Fruit fly (Drosophila melanogaster) whole organism, embryonic: Measurements from ENCODE around the gene CG43347.
A peak's percentile ranks its signal among the peaks of the same experiment; 100 is the strongest.

Experiments
- Antp ChIP-seq: fragments of 200-800 bp; sonication (Bioruptor generic); optimal IDR thresholded peaks from 3 replicates; lab custom pipeline; 2016; ENCODE audit warnings: missing biosample characterization, missing genetic modification characterization
- Bdp1 ChIP-seq: fragments of 200-800 bp; sonication (Bioruptor generic); optimal IDR thresholded peaks from 3 replicates; lab custom pipeline; 2016; ENCODE audit warnings: missing biosample characterization, missing genetic modification characterization
- BtbVII ChIP-seq: fragments of 200-800 bp; sonication (Bioruptor generic); optimal IDR thresholded peaks from 3 replicates; lab custom pipeline; 2017; ENCODE audit warnings: missing biosample characterization, mild to moderate bottlenecking, missing genetic modification characterization
- C15 ChIP-seq: fragments of 200-800 bp; sonication (Bioruptor generic); IDR thresholded peaks from 3 replicates; pipeline ENCODE4 v1.3.6; 2022; ENCODE audit warnings: missing biosample characterization, missing genetic modification characterization
- CG10321 ChIP-seq: fragments of 200-800 bp; sonication (Bioruptor generic); IDR thresholded peaks from 2 replicates; pipeline ENCODE4 v1.3.6; 2022; ENCODE audit warnings: missing biosample characterization, missing genetic modification characterization
- CG10462 ChIP-seq: fragments of 200-800 bp; sonication (Bioruptor generic); optimal IDR thresholded peaks from 2 replicates; lab custom pipeline; 2016; ENCODE audit warnings: missing biosample characterization, missing genetic modification characterization
- CG11695 ChIP-seq: fragments of 200-800 bp; sonication (Bioruptor generic); IDR thresholded peaks from 3 replicates; pipeline ENCODE4 v1.3.6; 2022; ENCODE audit warnings: missing biosample characterization, missing genetic modification characterization
- CG13424 ChIP-seq: fragments of 200-800 bp; sonication (Bioruptor generic); optimal IDR thresholded peaks from 2 replicates; lab custom pipeline; 2019; ENCODE audit warnings: missing biosample characterization, mild to moderate bottlenecking, missing genetic modification characterization, moderate library complexity
- CG17186 ChIP-seq: fragments of 200-800 bp; sonication (Bioruptor generic); optimal IDR thresholded peaks from 3 replicates; lab custom pipeline; 2017; ENCODE audit warnings: missing biosample characterization, missing genetic modification reagents, missing genetic modification characterization
- CG18764 ChIP-seq: fragments of 200-800 bp; sonication (Bioruptor generic); optimal IDR thresholded peaks from 3 replicates; lab custom pipeline; 2016; ENCODE audit warnings: missing biosample characterization, missing genetic modification characterization
- CG2202 ChIP-seq: fragments of 200-800 bp; sonication (Bioruptor generic); optimal IDR thresholded peaks from 2 replicates; lab custom pipeline; 2018; ENCODE audit warnings: missing biosample characterization, mild to moderate bottlenecking, missing genetic modification characterization
- CG31224 ChIP-seq: fragments of 200-800 bp; sonication (Bioruptor generic); IDR thresholded peaks from 2 replicates; pipeline ENCODE4 v1.3.6; 2022; ENCODE audit warnings: missing biosample characterization, missing genetic modification characterization
- CG3726 ChIP-seq: fragments of 200-800 bp; sonication (Bioruptor generic); IDR thresholded peaks from 3 replicates; pipeline ENCODE4, ENCODE4 v1.3.6; 2022; ENCODE audit warnings: missing biosample characterization, missing genetic modification characterization
- CG4707 ChIP-seq: fragments of 200-800 bp; sonication (Bioruptor generic); optimal IDR thresholded peaks from 2 replicates; lab custom pipeline; 2018; ENCODE audit warnings: missing biosample characterization, mild to moderate bottlenecking, missing genetic modification characterization, moderate library complexity
- CG8290 ChIP-seq, 3 experiments: fragments of 200-800 bp; sonication (Bioruptor generic); optimal IDR thresholded peaks; 2 replicates each; lab custom pipeline; 2016 to 2019; ENCODE audit warnings: missing biosample characterization in 3 of 3, missing genetic modification characterization in 3 of 3, mild to moderate bottlenecking in 2 of 3, moderate library complexity in 1 of 3
- CG9215 ChIP-seq: fragments of 200-800 bp; sonication (Bioruptor generic); IDR thresholded peaks from 2 replicates; pipeline ENCODE4 v1.3.6; 2022; ENCODE audit warnings: missing biosample characterization, missing genetic modification characterization
- CTCF ChIP-seq: fragments of 200-800 bp; sonication (Bioruptor generic); optimal IDR thresholded peaks from 2 replicates; lab custom pipeline; 2017; ENCODE audit warnings: missing biosample characterization, mild to moderate bottlenecking, missing genetic modification characterization, moderate library complexity
- Dek ChIP-seq: fragments of 200-800 bp; sonication (Bioruptor generic); optimal IDR thresholded peaks from 3 replicates; lab custom pipeline; 2019; ENCODE audit warnings: missing biosample characterization, mild to moderate bottlenecking, missing genetic modification characterization, moderate library complexity
- Dip3 ChIP-seq: fragments of 200-800 bp; sonication (Bioruptor generic); optimal IDR thresholded peaks from 3 replicates; lab custom pipeline; 2016; ENCODE audit warnings: missing biosample characterization, missing genetic modification characterization
- ERR ChIP-seq: fragments of 200-800 bp; sonication (Bioruptor generic); optimal IDR thresholded peaks from 2 replicates; lab custom pipeline; 2016; ENCODE audit warnings: missing biosample characterization, missing genetic modification characterization
- Fer2 ChIP-seq: fragments of 200-800 bp; sonication (Bioruptor generic); optimal IDR thresholded peaks from 2 replicates; lab custom pipeline; 2018; ENCODE audit warnings: missing biosample characterization, mild to moderate bottlenecking, missing genetic modification characterization, moderate library complexity
- Hmx ChIP-seq: fragments of 200-800 bp; sonication (Bioruptor generic); optimal IDR thresholded peaks from 2 replicates; lab custom pipeline; 2016; ENCODE audit warnings: missing biosample characterization, missing genetic modification characterization
- Hr3 ChIP-seq: fragments of 200-800 bp; sonication (Bioruptor generic); optimal IDR thresholded peaks from 3 replicates; lab custom pipeline; 2016; ENCODE audit warnings: missing biosample characterization, missing genetic modification characterization
- MESR4 ChIP-seq: fragments of 200-800 bp; sonication (Bioruptor generic); optimal IDR thresholded peaks from 2 replicates; lab custom pipeline; 2018; ENCODE audit warnings: missing biosample characterization, mild to moderate bottlenecking, missing genetic modification characterization, moderate library complexity
- Oaz ChIP-seq: fragments of 200-800 bp; sonication (Bioruptor generic); IDR thresholded peaks from 2 replicates; pipeline ENCODE4 v1.3.6; 2022; ENCODE audit warnings: missing biosample characterization, missing genetic modification characterization
- Poxn ChIP-seq: fragments of 200-800 bp; sonication (Bioruptor generic); IDR thresholded peaks from 2 replicates; pipeline ENCODE4 v1.3.6; 2022; ENCODE audit warnings: missing biosample characterization, missing genetic modification characterization
- Rx ChIP-seq: fragments of 200-800 bp; sonication (Bioruptor generic); IDR thresholded peaks from 2 replicates; pipeline ENCODE4 v1.3.6; 2022; ENCODE audit warnings: missing biosample characterization, missing genetic modification characterization
- bab2 ChIP-seq: fragments of 200-800 bp; sonication (Bioruptor generic); optimal IDR thresholded peaks from 2 replicates; lab custom pipeline; 2016; ENCODE audit warnings: missing biosample characterization, missing genetic modification characterization
- btn ChIP-seq: fragments of 200-800 bp; sonication (Bioruptor generic); optimal IDR thresholded peaks from 2 replicates; lab custom pipeline; 2016; ENCODE audit warnings: missing biosample characterization, missing genetic modification characterization
- caup ChIP-seq: fragments of 200-800 bp; sonication (Bioruptor generic); optimal IDR thresholded peaks from 3 replicates; lab custom pipeline; 2017; ENCODE audit warnings: missing biosample characterization, mild to moderate bottlenecking, missing genetic modification characterization, moderate library complexity; ENCODE audit not compliant: severe bottlenecking
- croc ChIP-seq: fragments of 200-800 bp; sonication (Bioruptor generic); conservative IDR thresholded peaks from 3 replicates; pipeline ENCODE4 v1.3.6; 2022; ENCODE audit warnings: missing biosample characterization, missing genetic modification characterization
- cwo ChIP-seq: fragments of 200-800 bp; sonication (Bioruptor generic); optimal IDR thresholded peaks from 3 replicates; lab custom pipeline; 2017; ENCODE audit warnings: missing biosample characterization, missing genetic modification characterization, mild to moderate bottlenecking, moderate library complexity, missing genetic modification reagents
- danr ChIP-seq: fragments of 200-800 bp; sonication (Bioruptor generic); IDR thresholded peaks from 2 replicates; pipeline ENCODE4 v1.3.6; 2022; ENCODE audit warnings: missing biosample characterization, missing genetic modification characterization
- ewg ChIP-seq: fragments of 200-800 bp; sonication (Bioruptor generic); optimal IDR thresholded peaks from 3 replicates; lab custom pipeline; 2017; ENCODE audit warnings: mild to moderate bottlenecking, missing biosample characterization, missing genetic modification reagents, missing genetic modification characterization
- fd3F ChIP-seq: fragments of 200-800 bp; sonication (Bioruptor generic); optimal IDR thresholded peaks from 2 replicates; lab custom pipeline; 2018; ENCODE audit warnings: missing biosample characterization, mild to moderate bottlenecking, missing genetic modification characterization, moderate library complexity
- fru ChIP-seq: fragments of >200 bp; optimal IDR thresholded peaks from 2 replicates; lab custom pipeline; 2017
- fu2 ChIP-seq: fragments of 200-800 bp; sonication (Bioruptor generic); optimal IDR thresholded peaks from 2 replicates; lab custom pipeline; 2016; ENCODE audit warnings: missing biosample characterization, missing genetic modification characterization
- grn ChIP-seq: fragments of 200-800 bp; sonication (Bioruptor generic); optimal IDR thresholded peaks from 3 replicates; lab custom pipeline; 2017; ENCODE audit warnings: missing biosample characterization, missing genetic modification characterization
- hth ChIP-seq: fragments of >200 bp; optimal IDR thresholded peaks from 2 replicates; lab custom pipeline; 2017; ENCODE audit warnings: inconsistent platforms
- lbe ChIP-seq: fragments of 200-800 bp; sonication (Bioruptor generic); optimal IDR thresholded peaks from 2 replicates; lab custom pipeline; 2016; ENCODE audit warnings: missing biosample characterization, mild to moderate bottlenecking, missing genetic modification characterization
- lilli ChIP-seq: fragments of 200-800 bp; sonication (Bioruptor generic); optimal IDR thresholded peaks from 3 replicates; lab custom pipeline; 2016; ENCODE audit warnings: missing biosample characterization, missing genetic modification characterization
- nerfin-1 ChIP-seq: fragments of 200-800 bp; sonication (Bioruptor generic); optimal IDR thresholded peaks from 3 replicates; lab custom pipeline; 2019; ENCODE audit warnings: missing biosample characterization, mild to moderate bottlenecking, missing genetic modification characterization, moderate library complexity
- nerfin-2 ChIP-seq: fragments of 200-800 bp; sonication (Bioruptor generic); IDR thresholded peaks from 2 replicates; pipeline ENCODE4 v1.3.6; 2022; ENCODE audit warnings: missing biosample characterization, missing genetic modification characterization; ENCODE audit not compliant: partially characterized antibody
- nmo ChIP-seq: fragments of 200-800 bp; sonication (Bioruptor generic); optimal IDR thresholded peaks from 2 replicates; lab custom pipeline; 2018; ENCODE audit warnings: missing biosample characterization, mild to moderate bottlenecking, missing genetic modification characterization, moderate library complexity
- onecut ChIP-seq: fragments of 200-800 bp; sonication (Bioruptor generic); IDR thresholded peaks from 2 replicates; pipeline ENCODE4 v1.3.6; 2022; ENCODE audit warnings: missing biosample characterization, missing genetic modification characterization
- otp ChIP-seq: fragments of 200-800 bp; sonication (Bioruptor generic); IDR thresholded peaks from 3 replicates; pipeline ENCODE4, ENCODE4 v1.3.6; 2022; ENCODE audit warnings: missing biosample characterization, missing genetic modification characterization
- pan ChIP-seq, 4 experiments: fragments of >200 bp in 3 of 4; fragments of 200-800 bp in 1 of 4; sonication (Bioruptor generic) in 1 of 4; optimal IDR thresholded peaks in 3 of 4; IDR thresholded peaks in 1 of 4; 2 replicates each; pipeline versions ENCODE4 v1.3.6 to Lab custom; 2017 to 2022; ENCODE audit warnings: missing biosample characterization in 2 of 4, missing genetic modification characterization in 2 of 4, mixed read lengths in 1 of 4
- pho ChIP-seq: fragments of 200-800 bp; sonication (Bioruptor generic); optimal IDR thresholded peaks from 2 replicates; lab custom pipeline; 2016; ENCODE audit warnings: missing biosample characterization, missing genetic modification characterization
- sens ChIP-seq: fragments of 200-800 bp; sonication (Bioruptor generic); peaks from one replicate; lab custom pipeline; 2016; ENCODE audit warnings: missing biosample characterization, missing genetic modification characterization
- tap ChIP-seq: fragments of 200-800 bp; optimal IDR thresholded peaks from 3 replicates; lab custom pipeline; 2019; ENCODE audit warnings: missing biosample characterization, mild to moderate bottlenecking, missing genetic modification characterization, moderate library complexity
- twi ChIP-seq: fragments of 200-800 bp; optimal IDR thresholded peaks from 2 replicates; lab custom pipeline; 2019; ENCODE audit warnings: missing biosample characterization, mild to moderate bottlenecking, missing genetic modification characterization, moderate library complexity

CG43347 gene

DNA sequence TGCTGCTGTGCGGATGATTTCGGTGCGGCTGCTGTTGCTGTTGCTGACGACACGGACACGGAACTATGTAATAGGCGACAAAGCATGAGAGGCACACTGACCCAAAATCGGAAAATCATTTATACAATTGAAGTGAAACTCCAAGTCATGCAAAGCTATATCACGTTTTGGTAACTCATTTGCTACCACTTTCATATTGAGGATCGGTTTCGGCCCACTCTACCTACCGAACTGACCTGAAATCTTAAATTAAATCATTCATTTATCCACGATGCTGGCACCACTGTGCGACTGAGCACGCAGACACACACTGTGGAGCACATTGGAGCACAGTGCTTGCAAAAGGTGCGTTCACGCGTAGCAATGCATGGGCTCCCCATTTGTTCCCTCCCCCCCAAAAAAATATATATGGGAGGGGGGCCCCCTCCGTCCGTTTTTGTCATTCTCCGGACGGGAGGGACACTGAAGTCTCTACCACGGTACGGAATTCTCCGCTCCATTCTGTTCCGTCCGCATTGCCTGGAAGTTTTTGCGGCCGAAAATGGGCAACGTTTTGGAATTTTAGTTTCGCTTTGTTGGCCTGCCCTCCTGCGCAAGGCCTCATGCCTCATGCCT, 49.7 kb downstream of the CG43347 start (continued):
- TF ChIP-seq BtbVII (GFP tag; lab: Kevin White, UChicago) (peak; percentile 30), Dek (no peak), Hmx (GFP tag; lab: Kevin White, UChicago) (no peak), Rx (GFP tag; lab: Robert Waterston, UW) (no peak), nerfin-2 (GFP tag; lab: Robert Waterston, UW) (no peak), fru (no peak), pan (optimal IDR thresholded peaks at IDR 0.05; lab: Kevin White, UChicago) (no peak), pan (GFP tag; optimal IDR thresholded peaks at IDR 0.05 in 1 of 2, IDR thresholded peaks at IDR 0.05 in 1 of 2) (peak in 1 of 2 experiments; percentile 29), hth (lab: Kevin White, UChicago) (no peak), CG2202 (tag; lab: Kevin White, UChicago) (no peak), cwo (GFP tag; lab: Kevin White, UChicago) (peak; percentile 43), CG9215 (GFP tag; lab: Robert Waterston, UW) (no peak), lilli (GFP tag; lab: Kevin White, UChicago) (peak; percentile 44), CG8290 (GFP tag; optimal IDR thresholded peaks at IDR 0.05; lab: Kevin White, UChicago) (no peak), CG8290 (tag; optimal IDR thresholded peaks at IDR 0.05; lab: Kevin White, UChicago) (peak in 1 of 2 experiments; percentile 77), danr (GFP tag; lab: Robert Waterston, UW) (no peak), CG13424 (tag; lab: Kevin White, UChicago) (peak; percentile 36), MESR4 (GFP tag; lab: Kevin White, UChicago) (no peak), lbe (GFP tag; lab: Kevin White, UChicago) (peak; percentile 25), CG3726 (GFP tag; lab: Robert Waterston, UW) (no peak), Antp (GFP tag; lab: Kevin White, UChicago) (peak; percentile 45), Hr3 (GFP tag; lab: Kevin White, UChicago) (peak; percentile 23), fu2 (GFP tag; lab: Kevin White, UChicago) (no peak), grn (GFP tag; lab: Kevin White, UChicago) (no peak), caup (peak; percentile 21), Dip3 (no peak), btn (no peak), Oaz (GFP tag; lab: Robert Waterston, UW) (peak; percentile 13; the same call in 1 of the 2 replicates), tap (tag; lab: Kevin White, UChicago) (peak; percentile 32), CG4707 (GFP tag; lab: Kevin White, UChicago) (no peak), nerfin-1 (no peak), sens (GFP tag; lab: Kevin White, UChicago) (peak; percentile 92), CTCF (GFP tag; lab: Kevin White, UChicago) (peak; percentile 11), ERR (GFP tag; lab: Kevin White, UChicago) (no peak), otp (GFP tag; lab: Robert Waterston, UW) (no peak; the same call in 2 of the 3 replicates), CG17186 (GFP tag; lab: Kevin White, UChicago) (no peak), C15 (GFP tag; lab: Robert Waterston, UW) (no peak), nmo (GFP tag; lab: Kevin White, UChicago) (peak; percentile 40), CG10462 (GFP tag; lab: Kevin White, UChicago) (peak; percentile 21), CG10321 (GFP tag; lab: Robert Waterston, UW) (no peak), Fer2 (tag; lab: Kevin White, UChicago) (no peak), ewg (GFP tag; lab: Kevin White, UChicago) (peak; percentile 50), twi (no peak), croc (GFP tag; lab: Robert Waterston, UW) (no peak), CG11695 (GFP tag; lab: Robert Waterston, UW) (0 out of 3 replicates have a peak, but pooled peaks have one; percentile 13), Bdp1 (no peak), Poxn (GFP tag; lab: Robert Waterston, UW) (no peak), onecut (no peak), fd3F (GFP tag; lab: Kevin White, UChicago) (no peak), bab2 (GFP tag; lab: Kevin White, UChicago) (peak; percentile 27), CG18764 (GFP tag; lab: Kevin White, UChicago) (peak; percentile 10), pho (GFP tag; lab: Kevin White, UChicago) (no peak), CG31224 (GFP tag; lab: Robert Waterston, UW) (no peak)
